Worm (Caenorhabditis elegans): ENCODE data around the gene F57C2.5.

The F57C2.5 gene

ce11 chrII:14496809-14497208 lies 31.2 kb downstream of the F57C2.5 start:
- TF ChIP-seq nhr-19 (GFP tag; conservative IDR thresholded peaks at IDR 0.05) (peak; percentile 79), C04F5.9 (tag; optimal IDR thresholded peaks at IDR 0.05) (peak; percentile 7), mef-2 (tag; optimal IDR thresholded peaks at IDR 0.05) (peak; percentile 44), irx-1 (tag; optimal IDR thresholded peaks at IDR 0.05) (peak; percentile 58), C16A3.4 (tag; optimal IDR thresholded peaks at IDR 0.05) (peak; percentile 93), nhr-85 (tag) (peak; percentile 94), pax-3 (tag; optimal IDR thresholded peaks at IDR 0.05) (peak; percentile 76), skn-1 (tag; optimal IDR thresholded peaks at IDR 0.05) (peak; percentile 97), aha-1 (tag; optimal IDR thresholded peaks at IDR 0.05) (peak; percentile 45), pqm-1 (tag; optimal IDR thresholded peaks at IDR 0.05) (peak; percentile 7), fkh-10 (GFP tag; optimal IDR thresholded peaks at IDR 0.05) (peak; percentile 8), lin-35 (GFP tag; optimal IDR thresholded peaks at IDR 0.05) (peak; percentile 56 to 85), jun-1 (tag; optimal IDR thresholded peaks at IDR 0.05) (peak; percentile 56), nhr-84 (tag; optimal IDR thresholded peaks at IDR 0.05) (no peak), lin-39 (tag; optimal IDR thresholded peaks at IDR 0.05) (no peak), unc-30 (tag; optimal IDR thresholded peaks at IDR 0.05) (no peak), unc-98 (GFP tag; IDR thresholded peaks at IDR 0.05) (no peak), ztf-4 (tag; optimal IDR thresholded peaks at IDR 0.05) (peak; percentile 18), efl-1 (optimal IDR thresholded peaks at IDR 0.05) (peak; percentile 66 to 68), efl-1 (GFP tag; optimal IDR thresholded peaks at IDR 0.05 in 1 of 2) (peak; percentile 53 to 96), aly-2 (tag; optimal IDR thresholded peaks at IDR 0.05) (peak; percentile 66), lin-14 (GFP tag; optimal IDR thresholded peaks at IDR 0.05) (peak; percentile 69), unc-86 (tag; optimal IDR thresholded peaks at IDR 0.05) (peak; percentile 33), nhr-76 (tag; optimal IDR thresholded peaks at IDR 0.05) (no peak), blmp-1 (tag; optimal IDR thresholded peaks at IDR 0.05) (peak; percentile 76), nhr-237 (tag; optimal IDR thresholded peaks at IDR 0.05) (peak; percentile 3), elt-3 (tag; optimal IDR thresholded peaks at IDR 0.05) (peak in 3 of 6 experiments; percentile 32 to 83 (median 55)), efl-3 (GFP tag; optimal IDR thresholded peaks at IDR 0.05) (no peak), swsn-7 (tag; optimal IDR thresholded peaks at IDR 0.05) (peak; percentile 74), pag-3 (tag; optimal IDR thresholded peaks at IDR 0.05; ENCODE audit: borderline replicate concordance, insufficient read depth) (no peak), ceh-63 (GFP tag; optimal IDR thresholded peaks at IDR 0.05) (no peak), dsc-1 (tag; optimal IDR thresholded peaks at IDR 0.05) (peak; percentile 67), xbp-1 (tag; optimal IDR thresholded peaks at IDR 0.05) (peak; percentile 68), sptf-1 (tag; optimal IDR thresholded peaks at IDR 0.05) (no peak), nhr-47 (tag; optimal IDR thresholded peaks at IDR 0.05) (peak; percentile 86), fkh-4 (tag; optimal IDR thresholded peaks at IDR 0.05; ENCODE audit: borderline replicate concordance) (no peak), lin-13 (GFP tag; optimal IDR thresholded peaks at IDR 0.05) (peak; percentile 32), nhr-71 (tag; optimal IDR thresholded peaks at IDR 0.05) (peak; percentile 86), zip-4 (GFP tag; optimal IDR thresholded peaks at IDR 0.05) (peak; percentile 30), fos-1 (tag; optimal IDR thresholded peaks at IDR 0.05) (peak; percentile 77), ztf-11 (tag; optimal IDR thresholded peaks at IDR 0.05) (peak in 1 of 2 experiments; percentile 66), alr-1 (tag; optimal IDR thresholded peaks at IDR 0.05; ENCODE audit: borderline replicate concordance) (no peak), mep-1 (tag; optimal IDR thresholded peaks at IDR 0.05) (peak; percentile 82), nhr-20 (tag; optimal IDR thresholded peaks at IDR 0.05) (peak; percentile 92), nhr-90 (tag; optimal IDR thresholded peaks at IDR 0.05; ENCODE audit: poor library complexity) (peak; percentile 94), Y116A8C.19 (tag; optimal IDR thresholded peaks at IDR 0.05; ENCODE audit: borderline replicate concordance) (no peak), lir-3 (tag; optimal IDR thresholded peaks at IDR 0.05; ENCODE audit: poor library complexity) (peak; percentile 83), sup-37 (GFP tag; optimal IDR thresholded peaks at IDR 0.05) (no peak), tlp-1 (tag; optimal IDR thresholded peaks at IDR 0.05) (no peak), unc-62 (GFP tag; optimal IDR thresholded peaks at IDR 0.05) (no peak), nhr-11 (tag; optimal IDR thresholded peaks at IDR 0.05) (peak; percentile 30), C34B4.2 (tag; optimal IDR thresholded peaks at IDR 0.05) (no peak), snpc-4 (tag; optimal IDR thresholded peaks at IDR 0.05) (peak; percentile 75), lsy-2 (tag; optimal IDR thresholded peaks at IDR 0.05) (peak; percentile 67 to 92)

Measured in whole organism, L1 larva.